Worm (Caenorhabditis elegans) whole organism, young adult: ENCODE results near the gene D2085.7.

ENCODE experiments used
- F37B4.10 ChIP-seq: fragments of 200-800 bp; sonication (Bioruptor generic); IDR thresholded peaks from 2 replicates; pipeline ENCODE4 v1.3.6; 2022; ENCODE audit warnings: missing genetic modification characterization, missing compliant biosample characterization
- T07F8.4 ChIP-seq: sonication (generic microtip); optimal IDR thresholded peaks from 2 replicates; lab custom pipeline; 2016; ENCODE audit warnings: mild to moderate bottlenecking, missing genetic modification characterization, moderate library complexity, missing compliant biosample characterization
- Y95B8A.8 ChIP-seq: fragments of 200-800 bp; sonication (Bioruptor generic); IDR thresholded peaks from 2 replicates; pipeline ENCODE4 v1.3.6; 2022; ENCODE audit warnings: missing genetic modification reagents, missing genetic modification characterization, missing compliant biosample characterization
- ama-1 ChIP-seq, 3 experiments: fragments of 150-350 bp in 1 of 3; sonication (generic microtip) in 2 of 3; optimal IDR thresholded peaks; 2 replicates each; lab custom pipeline; 2014 to 2018; ENCODE audit warnings: missing biosample characterization in 2 of 3, missing genetic modification characterization in 2 of 3, missing genetic modification reagents in 2 of 3
- ceh-79 ChIP-seq: sonication (generic microtip); optimal IDR thresholded peaks from 2 replicates; lab custom pipeline; 2017; ENCODE audit warnings: mild to moderate bottlenecking, missing genetic modification characterization, missing compliant biosample characterization
- efl-1 ChIP-seq: fragments of 150-350 bp; optimal IDR thresholded peaks from 2 replicates; lab custom pipeline; 2014; ENCODE audit warnings: missing biosample characterization, missing genetic modification reagents, missing genetic modification characterization
- hsf-1 ChIP-seq: fragments of 200-800 bp; sonication (Bioruptor generic); IDR thresholded peaks from 2 replicates; pipeline ENCODE4 v1.3.6; 2022; ENCODE audit warnings: missing genetic modification reagents, missing genetic modification characterization, missing compliant biosample characterization
- lin-54 ChIP-seq: fragments of 200-800 bp; sonication (Bioruptor generic); optimal IDR thresholded peaks from 2 replicates; lab custom pipeline; 2018; ENCODE audit warnings: mild to moderate bottlenecking, missing genetic modification characterization, missing compliant biosample characterization
- pha-4 ChIP-seq: fragments of 150-350 bp; sonication (generic microtip); optimal IDR thresholded peaks from 2 replicates; lab custom pipeline; 2014; ENCODE audit warnings: missing biosample characterization, missing genetic modification reagents, missing genetic modification characterization
- rpc-1 ChIP-seq, 2 experiments: fragments of 150-350 bp in 1 of 2; sonication (generic microtip) in 1 of 2; optimal IDR thresholded peaks; 2 replicates each; lab custom pipeline; 2014 to 2018; ENCODE audit warnings: missing biosample characterization in 1 of 2, missing genetic modification characterization in 1 of 2, missing genetic modification reagents in 1 of 2, missing genotype in 1 of 2
- snpc-4 ChIP-seq, 5 experiments: fragments of 150-350 bp in 1 of 5; sonication (generic microtip) in 4 of 5; optimal IDR thresholded peaks; 2 replicates each; lab custom pipeline; 2014 to 2018; ENCODE audit warnings: missing genetic modification characterization in 5 of 5, missing biosample characterization in 3 of 5, antibody characterized with exemption in 2 of 5, mild to moderate bottlenecking in 2 of 5, missing compliant biosample characterization in 2 of 5, missing genotype in 2 of 5, moderate library complexity in 2 of 5, missing genetic modification reagents in 1 of 5

DNA sequence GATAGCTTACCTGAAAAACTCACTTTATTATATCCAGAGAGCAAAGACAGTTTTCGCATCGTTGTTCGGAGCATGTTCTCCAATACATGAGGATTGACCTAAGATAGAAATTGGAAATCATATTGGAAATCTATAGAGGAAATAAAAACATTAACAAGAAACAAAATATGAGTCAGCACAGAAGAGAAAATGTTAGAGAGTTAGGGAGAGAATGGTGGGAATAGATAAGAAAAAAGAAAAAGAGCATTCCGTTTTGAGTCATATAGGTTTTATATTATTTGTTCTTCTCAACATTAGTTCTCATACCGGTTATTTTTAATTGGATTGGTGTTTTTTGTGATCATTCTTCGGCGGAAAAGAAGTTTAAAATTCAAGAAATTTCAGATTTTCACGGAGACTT lies 43.6 kb downstream of the D2085.7 start, which contains the start of gene hgap-2:
- no peak for TF ChIP-seq ama-1 (optimal IDR thresholded peaks at IDR 0.05; lab: Kevin White, UChicago)
- TF ChIP-seq ama-1 (GFP tag; optimal IDR thresholded peaks at IDR 0.05; lab: Kevin White, UChicago): no peak
- TF ChIP-seq lin-54 (GFP tag; lab: Kevin White, UChicago): no peak
- no peak for TF ChIP-seq F37B4.10 (GFP tag; lab: Robert Waterston, UW)
- no peak for TF ChIP-seq T07F8.4 (tag; lab: Kevin White, UChicago)
- TF ChIP-seq Y95B8A.8: no peak
- TF ChIP-seq rpc-1 (optimal IDR thresholded peaks at IDR 0.05; lab: Kevin White, UChicago): no peak
- TF ChIP-seq rpc-1 (tag; optimal IDR thresholded peaks at IDR 0.05; lab: Kevin White, UChicago): no peak
- no peak for TF ChIP-seq snpc-4 (GFP tag; optimal IDR thresholded peaks at IDR 0.05; lab: Kevin White, UChicago)
- TF ChIP-seq snpc-4 (tag; optimal IDR thresholded peaks at IDR 0.05; lab: Kevin White, UChicago): no peak
- TF ChIP-seq pha-4 (tag; lab: Kevin White, UChicago): no peak
- TF ChIP-seq hsf-1: no peak
- TF ChIP-seq efl-1 (GFP tag; lab: Kevin White, UChicago): no peak
- TF ChIP-seq ceh-79 (tag; lab: Kevin White, UChicago): no peak
